Worm (Caenorhabditis elegans) whole organism, L4/young adult: ENCODE data around the gene C09H10.5.

Source experiments
- W03F9.2 ChIP-seq: fragments of 150-350 bp; optimal IDR thresholded peaks from 2 replicates; lab custom pipeline; 2014; ENCODE audit warnings: missing biosample characterization, missing genetic modification characterization
- dao-5 ChIP-seq: sonication (generic microtip); optimal IDR thresholded peaks from 2 replicates; lab custom pipeline; 2016; ENCODE audit warnings: missing genotype, missing genetic modification characterization, moderate library complexity, missing compliant biosample characterization
- him-1 ChIP-seq: sonication (generic microtip); optimal IDR thresholded peaks from 2 replicates; lab custom pipeline; 2016; ENCODE audit warnings: missing genotype, missing genetic modification reagents, missing genetic modification characterization, missing compliant biosample characterization

Gene C09H10.5

DNA sequence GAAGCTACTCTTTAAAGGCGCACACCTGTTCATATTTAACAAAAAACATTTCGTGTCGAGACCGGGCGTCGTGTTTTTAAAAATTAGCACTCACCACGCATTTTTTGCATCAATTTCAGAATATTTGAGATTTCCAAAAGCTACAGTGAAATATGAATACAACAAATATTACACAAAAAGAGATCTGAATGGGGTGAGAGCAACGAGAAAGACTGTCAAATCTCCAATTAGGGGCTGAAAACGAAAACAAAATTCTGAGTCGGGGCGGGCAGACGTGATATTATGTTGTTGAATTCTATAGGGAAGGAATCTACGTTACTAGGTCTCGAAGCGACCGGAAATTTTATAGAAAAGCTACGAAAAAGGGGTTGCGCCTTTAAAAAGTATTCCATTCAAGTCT lies at the start of gene C09H10.5:
TSS of gene C09H10.5 (minus strand) at position 101 of the 400 bp plus-strand sequence.
- TF ChIP-seq W03F9.2 (tag; lab: Kevin White, UChicago) (no peak), him-1 (tag; lab: Kevin White, UChicago) (no peak), dao-5 (tag; lab: Kevin White, UChicago) (no peak)

- TF ChIP-seq him-1 (tag; lab: Kevin White, UChicago) (no peak), dao-5 (tag; lab: Kevin White, UChicago) (no peak), W03F9.2 (tag; lab: Kevin White, UChicago) (no peak)
Observed at ce11 chrII:11153080-11153479, 49.5 kb upstream of the C09H10.5 start.

ce11 chrII:11152495-11152894 lies 48.9 kb upstream of the C09H10.5 start, which contains the start of gene pqm-1:
TSS of gene pqm-1 (minus strand) at chrII:11152595.
- TF ChIP-seq him-1 (tag; lab: Kevin White, UChicago) (no peak), dao-5 (tag; lab: Kevin White, UChicago) (no peak), W03F9.2 (tag; lab: Kevin White, UChicago) (no peak)

- no peak for TF ChIP-seq dao-5 (tag; lab: Kevin White, UChicago)
- no peak for TF ChIP-seq W03F9.2 (tag; lab: Kevin White, UChicago)
- no peak for TF ChIP-seq him-1 (tag; lab: Kevin White, UChicago)
Observed at ce11 chrII:11150976-11151375, 47.4 kb upstream of the C09H10.5 start.

ce11 chrII:11149866-11150685 lies 46.5 kb upstream of the C09H10.5 start:
- TF ChIP-seq W03F9.2 (tag; lab: Kevin White, UChicago) (no peak), dao-5 (tag; lab: Kevin White, UChicago) (no peak), him-1 (tag; lab: Kevin White, UChicago) (no peak)

- TF ChIP-seq him-1 (tag; lab: Kevin White, UChicago) (no peak), dao-5 (tag; lab: Kevin White, UChicago) (no peak), W03F9.2 (tag; lab: Kevin White, UChicago) (no peak)
Observed at ce11 chrII:11142571-11142970, 39.0 kb upstream of the C09H10.5 start, which contains the start of gene arrd-6. TSS of gene arrd-6 (plus strand) at chrII:11142739.

DNA sequence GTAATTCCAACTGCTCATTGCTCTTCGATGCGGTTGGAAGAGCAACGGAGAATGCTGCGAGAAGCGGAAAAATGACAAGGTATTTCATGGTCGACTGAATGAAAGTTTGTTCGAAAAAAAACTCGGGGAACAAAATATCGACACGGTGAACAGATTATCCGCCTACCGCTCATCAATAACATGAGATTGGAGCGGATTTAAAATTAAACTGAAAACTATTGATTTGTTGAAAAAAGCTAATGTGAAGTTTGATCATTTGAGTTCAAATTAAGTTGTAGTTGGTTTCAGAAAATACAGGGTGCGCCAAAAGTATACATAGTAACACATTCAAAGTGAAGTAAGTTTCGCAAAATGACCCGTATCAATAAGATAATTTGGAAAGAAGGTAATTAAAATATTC lies 36.6 kb upstream of the C09H10.5 start, which contains the start of gene F40F8.4:
TSS of gene F40F8.4 (minus strand) at position 101 of the 400 bp plus-strand sequence.
- TF ChIP-seq him-1 (tag; lab: Kevin White, UChicago) (no peak), W03F9.2 (tag; lab: Kevin White, UChicago) (no peak), dao-5 (tag; lab: Kevin White, UChicago) (no peak)

DNA sequence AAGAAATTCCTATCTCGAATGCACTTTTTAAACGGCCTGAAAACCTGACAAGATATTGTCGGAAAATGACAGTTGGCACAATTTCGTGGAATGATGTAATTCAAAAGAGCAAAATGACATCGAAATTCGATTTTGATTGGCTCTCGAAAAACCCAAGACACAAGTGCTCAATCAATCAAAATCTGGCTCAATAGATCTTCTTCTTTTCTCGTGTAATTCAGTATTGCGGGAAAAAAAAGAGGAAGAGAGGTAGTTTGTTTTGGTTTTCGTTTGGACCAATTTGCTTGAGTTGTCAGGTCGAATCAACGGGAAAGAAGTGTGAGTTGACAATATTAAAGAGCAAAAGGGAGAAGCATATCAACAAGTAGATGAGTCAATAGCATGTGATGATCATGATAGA lies 32.2 kb upstream of the C09H10.5 start:
- no peak for TF ChIP-seq him-1 (tag; lab: Kevin White, UChicago)
- no peak for TF ChIP-seq W03F9.2 (tag; lab: Kevin White, UChicago)
- no peak for TF ChIP-seq dao-5 (tag; lab: Kevin White, UChicago)

- TF ChIP-seq dao-5 (tag; lab: Kevin White, UChicago) = no peak
- TF ChIP-seq him-1 (tag; lab: Kevin White, UChicago) = no peak
- TF ChIP-seq W03F9.2 (tag; lab: Kevin White, UChicago) = no peak
Observed at ce11 chrII:11134828-11135227, 31.3 kb upstream of the C09H10.5 start, which contains the start of gene F40F8.5. TSS of gene F40F8.5 (minus strand) at chrII:11134928.

ce11 chrII:11132542-11132941 lies 29.0 kb upstream of the C09H10.5 start, which contains the start of gene F40F8.11:
TSS of gene F40F8.11 (minus strand) at chrII:11132590.
- TF ChIP-seq him-1 (tag; lab: Kevin White, UChicago) = no peak
- no peak for TF ChIP-seq dao-5 (tag; lab: Kevin White, UChicago)
- TF ChIP-seq W03F9.2 (tag; lab: Kevin White, UChicago) = peak; percentile 4

DNA sequence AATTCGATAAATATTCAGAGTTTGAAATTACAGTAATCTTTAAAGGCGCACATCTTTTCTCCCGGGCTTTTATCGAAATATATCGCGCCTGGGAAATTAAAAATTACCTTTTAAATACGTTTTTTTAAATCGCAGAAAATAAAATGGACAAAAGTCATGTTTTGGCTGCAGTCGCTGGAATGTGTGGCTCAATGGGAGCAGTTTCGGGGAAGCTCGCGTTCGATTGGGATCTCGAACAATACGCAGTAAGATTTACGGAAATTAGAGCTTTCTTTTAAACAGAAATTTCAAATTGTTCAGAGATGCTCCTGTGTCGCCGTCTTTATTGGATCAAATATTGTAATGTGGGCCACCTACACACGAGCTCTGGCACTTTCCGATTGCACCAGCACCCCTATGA lies 26.0 kb upstream of the C09H10.5 start, which contains the start of gene F40F8.12:
TSS of gene F40F8.12 (plus strand) at position 301 of the 400 bp plus-strand sequence.
- TF ChIP-seq dao-5 (tag; lab: Kevin White, UChicago) (no peak), him-1 (tag; lab: Kevin White, UChicago) (no peak), W03F9.2 (tag; lab: Kevin White, UChicago) (no peak)

ce11 chrII:11128989-11129388 lies 25.4 kb upstream of the C09H10.5 start, which contains the start of gene F40F8.3:
TSS of gene F40F8.3 (plus strand) at chrII:11129289.
- no peak for TF ChIP-seq dao-5 (tag; lab: Kevin White, UChicago)
- no peak for TF ChIP-seq him-1 (tag; lab: Kevin White, UChicago)
- no peak for TF ChIP-seq W03F9.2 (tag; lab: Kevin White, UChicago)

DNA sequence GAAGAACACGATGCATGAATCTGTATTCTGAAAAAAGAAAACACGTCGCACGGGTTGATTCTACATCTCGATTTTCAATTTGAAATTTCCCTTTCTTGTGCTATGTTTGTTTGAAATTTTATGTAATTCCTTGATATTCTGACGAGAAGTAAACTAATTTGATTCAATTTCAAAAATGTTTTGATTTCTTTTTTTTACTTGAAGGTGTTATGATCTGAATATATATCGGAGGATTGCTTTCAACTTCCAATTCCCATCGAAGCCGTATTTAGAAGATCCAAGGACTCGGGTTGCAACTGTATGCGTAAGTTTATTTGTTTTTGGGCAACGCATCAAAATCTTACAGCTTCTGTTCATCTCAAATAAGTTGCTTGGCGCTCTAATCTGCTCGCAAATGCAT lies 23.8 kb upstream of the C09H10.5 start, which contains the start of gene F40F8.1:
TSS of gene F40F8.1 (plus strand) at position 301 of the 400 bp plus-strand sequence.
- TF ChIP-seq him-1 (tag; lab: Kevin White, UChicago) (no peak), W03F9.2 (tag; lab: Kevin White, UChicago) (no peak), dao-5 (tag; lab: Kevin White, UChicago) (no peak)
